Fruit fly (Drosophila melanogaster): Measurements from ENCODE around the gene CG2211.

The CG2211 gene

dm6 chr3L:1352065-1352464 lies 16.9 kb upstream of the CG2211 start (continued):
- TF ChIP-seq CG13424 (tag; optimal IDR thresholded peaks at IDR 0.05) (peak; percentile 23), vvl (GFP tag; IDR thresholded peaks at IDR 0.05) (peak; percentile 68), twi (tag; optimal IDR thresholded peaks at IDR 0.05) (peak; percentile 3), CG18599 (GFP tag; optimal IDR thresholded peaks at IDR 0.05) (no peak), CG7839 (tag; optimal IDR thresholded peaks at IDR 0.05) (peak; percentile 48), CG4282 (GFP tag; optimal IDR thresholded peaks at IDR 0.05) (no peak), tio (GFP tag; optimal IDR thresholded peaks at IDR 0.05) (no peak), tin (GFP tag; optimal IDR thresholded peaks at IDR 0.05) (peak; percentile 31), Sox102F (GFP tag; optimal IDR thresholded peaks at IDR 0.05) (peak; percentile 32), ase (GFP tag; IDR thresholded peaks at IDR 0.05) (no peak), CG17359 (tag; optimal IDR thresholded peaks at IDR 0.05) (peak; percentile 27), CG30403 (GFP tag; optimal IDR thresholded peaks at IDR 0.05) (peak; percentile 44), az2 (GFP tag; optimal IDR thresholded peaks at IDR 0.05) (peak; percentile 41), Usf (GFP tag; optimal IDR thresholded peaks at IDR 0.05) (no peak), ERR (GFP tag; optimal IDR thresholded peaks at IDR 0.05) (no peak), fd102C (GFP tag; optimal IDR thresholded peaks at IDR 0.05) (no peak), phol (tag; optimal IDR thresholded peaks at IDR 0.05) (peak; percentile 97), BtbVII (GFP tag; optimal IDR thresholded peaks at IDR 0.05) (no peak), trh (GFP tag; optimal IDR thresholded peaks at IDR 0.05) (no peak), CG14710 (tag; optimal IDR thresholded peaks at IDR 0.05) (peak; percentile 58), crc (GFP tag; optimal IDR thresholded peaks at IDR 0.05) (no peak), dan (GFP tag; IDR thresholded peaks at IDR 0.05) (no peak), sr (GFP tag; IDR thresholded peaks at IDR 0.05) (no peak), slbo (GFP tag; IDR thresholded peaks at IDR 0.05) (peak; percentile 39; the same call in 1 of the 2 replicates), CG30431 (GFP tag; optimal IDR thresholded peaks at IDR 0.05) (no peak), CG34224 (GFP tag; IDR thresholded peaks at IDR 0.05; ENCODE audit: partially characterized antibody) (peak; percentile 92), bigmax (GFP tag; optimal IDR thresholded peaks at IDR 0.05) (no peak), sc (optimal IDR thresholded peaks at IDR 0.05) (no peak), sc (GFP tag; optimal IDR thresholded peaks at IDR 0.05) (no peak), CG12942 (GFP tag; optimal IDR thresholded peaks at IDR 0.05) (no peak), ham (GFP tag; IDR thresholded peaks at IDR 0.05) (no peak), zen2 (GFP tag; IDR thresholded peaks at IDR 0.05; ENCODE audit: partially characterized antibody) (peak; percentile 84), sisA (GFP tag; IDR thresholded peaks at IDR 0.05) (no peak), Tbp (GFP tag; optimal IDR thresholded peaks at IDR 0.05) (no peak), CG8290 (GFP tag; optimal IDR thresholded peaks at IDR 0.05) (no peak), CG8290 (tag; optimal IDR thresholded peaks at IDR 0.05) (peak; percentile 43 to 70), CG17612 (GFP tag; IDR thresholded peaks at IDR 0.05) (no peak), gt (GFP tag; IDR thresholded peaks at IDR 0.05) (no peak), CG7786 (GFP tag; optimal IDR thresholded peaks at IDR 0.05) (no peak), CG33557 (GFP tag; optimal IDR thresholded peaks at IDR 0.05) (peak; percentile 14), pum (GFP tag; optimal IDR thresholded peaks at IDR 0.05) (no peak), Ptx1 (GFP tag; IDR thresholded peaks at IDR 0.05) (peak; percentile 11; the same call in 1 of the 2 replicates), fd96Cb (tag; optimal IDR thresholded peaks at IDR 0.05) (no peak), CG3726 (GFP tag; IDR thresholded peaks at IDR 0.05) (no peak), gce (GFP tag; IDR thresholded peaks at IDR 0.05) (no peak), Mes4 (GFP tag; optimal IDR thresholded peaks at IDR 0.05) (no peak), HLHmδ (GFP tag; optimal IDR thresholded peaks at IDR 0.05) (no peak), CrebB (tag; optimal IDR thresholded peaks at IDR 0.05) (peak; percentile 0), CG10321 (GFP tag; IDR thresholded peaks at IDR 0.05) (no peak), CG4617 (GFP tag; optimal IDR thresholded peaks at IDR 0.05; ENCODE audit: borderline replicate concordance) (peak; percentile 30), Nf-YA (GFP tag; IDR thresholded peaks at IDR 0.05) (no peak), CG11695 (GFP tag; IDR thresholded peaks at IDR 0.05) (no peak), z (GFP tag; IDR thresholded peaks at IDR 0.05) (no peak)

All from whole organism, embryonic.